Fruit fly (Drosophila melanogaster) whole organism, pupa: Measurements from ENCODE around the gene Odj.

Source experiments
- CG10348 ChIP-seq: fragments of 200-800 bp; sonication (Bioruptor generic); IDR thresholded peaks from 2 replicates; pipeline ENCODE4 v1.3.6; 2022; ENCODE audit warnings: missing biosample characterization, missing genetic modification characterization
- CG12605 ChIP-seq: fragments of 200-800 bp; sonication (Bioruptor generic); IDR thresholded peaks from 2 replicates; pipeline ENCODE4 v1.3.6; 2022; ENCODE audit warnings: missing biosample characterization, missing genetic modification characterization
- CG13204 ChIP-seq: fragments of 200-800 bp; sonication (Bioruptor generic); optimal IDR thresholded peaks from 2 replicates; lab custom pipeline; 2018; ENCODE audit warnings: missing biosample characterization, mild to moderate bottlenecking, missing genetic modification characterization, moderate library complexity
- CG14655 ChIP-seq: fragments of 200-800 bp; sonication (Bioruptor generic); optimal IDR thresholded peaks from 3 replicates; lab custom pipeline; 2017; ENCODE audit warnings: mild to moderate bottlenecking, missing biosample characterization, missing genetic modification reagents, missing genetic modification characterization
- CG15710 ChIP-seq: fragments of 200-800 bp; sonication (Bioruptor generic); optimal IDR thresholded peaks from 2 replicates; lab custom pipeline; 2018; ENCODE audit warnings: missing biosample characterization, mild to moderate bottlenecking, missing genetic modification characterization, moderate library complexity
- CG17806 ChIP-seq: fragments of 200-800 bp; sonication (Bioruptor generic); optimal IDR thresholded peaks from 2 replicates; lab custom pipeline; 2018; ENCODE audit warnings: missing biosample characterization, mild to moderate bottlenecking, missing genetic modification characterization, moderate library complexity
- CG32121 ChIP-seq: fragments of 200-800 bp; sonication (Bioruptor generic); IDR thresholded peaks from 2 replicates; pipeline ENCODE4 v1.3.6; 2022; ENCODE audit warnings: missing biosample characterization, missing genetic modification characterization
- CG34367 ChIP-seq: fragments of 200-800 bp; sonication (Bioruptor generic); optimal IDR thresholded peaks from 2 replicates; lab custom pipeline; 2018; ENCODE audit warnings: missing biosample characterization, mild to moderate bottlenecking, missing genetic modification characterization
- CG4496 ChIP-seq: fragments of 200-800 bp; sonication (Bioruptor generic); IDR thresholded peaks from 3 replicates; pipeline ENCODE4 v1.3.6; 2022; ENCODE audit warnings: missing biosample characterization, missing genetic modification characterization
- CG8159 ChIP-seq: fragments of 200-800 bp; sonication (Bioruptor generic); optimal IDR thresholded peaks from 3 replicates; lab custom pipeline; 2018; ENCODE audit warnings: missing biosample characterization, mild to moderate bottlenecking, missing genetic modification characterization, moderate library complexity
- CG8301 ChIP-seq: fragments of 200-800 bp; sonication (Bioruptor generic); optimal IDR thresholded peaks from 2 replicates; lab custom pipeline; 2018; ENCODE audit warnings: missing biosample characterization, mild to moderate bottlenecking, missing genetic modification characterization
- CG9948 ChIP-seq: fragments of 200-800 bp; sonication (Bioruptor generic); optimal IDR thresholded peaks from 2 replicates; lab custom pipeline; 2018; ENCODE audit warnings: missing biosample characterization, mild to moderate bottlenecking, missing genetic modification characterization, moderate library complexity
- D1 ChIP-seq: fragments of 200-800 bp; sonication (Bioruptor generic); optimal IDR thresholded peaks from 2 replicates; lab custom pipeline; 2018; ENCODE audit warnings: missing biosample characterization, mild to moderate bottlenecking, missing genetic modification characterization, moderate library complexity
- EcR ChIP-seq: fragments of 200-800 bp; sonication (Bioruptor generic); optimal IDR thresholded peaks from 3 replicates; lab custom pipeline; 2019; ENCODE audit warnings: missing biosample characterization, missing genetic modification characterization, mild to moderate bottlenecking, moderate library complexity, missing genetic modification reagents
- Ets98B ChIP-seq: fragments of 200-800 bp; sonication (Bioruptor generic); IDR thresholded peaks from 2 replicates; pipeline ENCODE4 v1.3.6; 2022; ENCODE audit warnings: missing biosample characterization, missing genetic modification characterization
- Pif1A ChIP-seq: fragments of 200-800 bp; sonication (Bioruptor generic); optimal IDR thresholded peaks from 3 replicates; lab custom pipeline; 2016; ENCODE audit warnings: missing biosample characterization, missing genetic modification characterization
- Pif1B ChIP-seq: fragments of 200-800 bp; sonication (Bioruptor generic); optimal IDR thresholded peaks from 3 replicates; lab custom pipeline; 2016; ENCODE audit warnings: missing biosample characterization, missing genetic modification characterization
- Snoo ChIP-seq: fragments of 200-800 bp; sonication (Bioruptor generic); optimal IDR thresholded peaks from 3 replicates; lab custom pipeline; 2017; ENCODE audit warnings: missing biosample characterization, mild to moderate bottlenecking, missing genetic modification characterization, inconsistent platforms
- fd96Ca ChIP-seq: fragments of 200-800 bp; sonication (Bioruptor generic); IDR thresholded peaks from 3 replicates; pipeline ENCODE4 v1.3.6; 2022; ENCODE audit warnings: missing biosample characterization, missing genetic modification characterization
- gl ChIP-seq: fragments of 200-800 bp; sonication (Bioruptor generic); optimal IDR thresholded peaks from 2 replicates; lab custom pipeline; 2018; ENCODE audit warnings: missing biosample characterization, mild to moderate bottlenecking, missing genetic modification characterization
- rn ChIP-seq: fragments of 200-800 bp; sonication (Bioruptor generic); IDR thresholded peaks from 2 replicates; pipeline ENCODE4 v1.3.6; 2022; ENCODE audit warnings: missing biosample characterization, missing genetic modification characterization

Gene Odj

DNA sequence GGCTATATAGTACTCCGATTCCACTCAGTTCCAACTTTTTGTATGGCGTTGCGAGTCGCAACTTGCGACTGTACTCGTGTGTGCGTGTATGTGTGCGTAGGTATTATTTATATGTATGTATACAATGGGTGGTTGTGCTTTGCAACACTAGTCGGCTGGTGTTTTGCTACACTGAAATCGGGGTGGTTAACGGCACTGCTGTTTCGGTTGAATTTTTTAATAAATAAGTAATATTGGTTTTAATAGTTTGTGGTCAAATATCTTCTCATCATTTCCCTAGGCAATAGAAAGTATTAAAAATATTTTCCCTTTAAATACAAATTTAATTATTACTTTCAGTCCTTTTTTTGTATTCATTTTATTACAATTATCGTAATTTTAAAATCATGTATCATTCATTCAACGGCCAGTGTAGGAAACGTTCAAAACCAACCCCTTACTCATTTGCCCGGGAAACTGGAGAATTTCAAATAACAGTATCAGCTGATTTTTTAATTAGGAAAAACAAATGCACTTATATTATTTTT lies 10.7 kb downstream of the Odj start, which contains the start of gene CG7379:
Gene CG7379 (minus strand): TSS at position 94 of the 527 bp plus-strand sequence.
- TF ChIP-seq CG8301 (no peak), CG32121 (GFP tag; lab: Robert Waterston, UW) (0 out of 2 replicates have a peak, but pooled peaks have one; percentile 39), Snoo (tag; lab: Kevin White, UChicago) (peak; percentile 82), EcR (no peak), CG13204 (no peak), CG8159 (tag; lab: Kevin White, UChicago) (peak; percentile 59), Pif1B (GFP tag; lab: Kevin White, UChicago) (peak; percentile 77), D1 (no peak), fd96Ca (peak; percentile 49; the same call in 2 of the 3 replicates), CG12605 (GFP tag; lab: Robert Waterston, UW) (no peak), CG14655 (GFP tag; lab: Kevin White, UChicago) (no peak), Pif1A (no peak), gl (tag; lab: Kevin White, UChicago) (peak; percentile 16), rn (peak; percentile 47; the same call in 1 of the 2 replicates), Ets98B (GFP tag; lab: Robert Waterston, UW) (peak; percentile 56; the same call in 1 of the 2 replicates), CG17806 (tag; lab: Kevin White, UChicago) (peak; percentile 71), CG9948 (tag; lab: Kevin White, UChicago) (peak; percentile 26), CG4496 (GFP tag; lab: Robert Waterston, UW) (peak; percentile 77), CG15710 (tag; lab: Kevin White, UChicago) (peak; percentile 68), CG10348 (GFP tag; lab: Robert Waterston, UW) (no peak), CG34367 (peak; percentile 52)

DNA sequence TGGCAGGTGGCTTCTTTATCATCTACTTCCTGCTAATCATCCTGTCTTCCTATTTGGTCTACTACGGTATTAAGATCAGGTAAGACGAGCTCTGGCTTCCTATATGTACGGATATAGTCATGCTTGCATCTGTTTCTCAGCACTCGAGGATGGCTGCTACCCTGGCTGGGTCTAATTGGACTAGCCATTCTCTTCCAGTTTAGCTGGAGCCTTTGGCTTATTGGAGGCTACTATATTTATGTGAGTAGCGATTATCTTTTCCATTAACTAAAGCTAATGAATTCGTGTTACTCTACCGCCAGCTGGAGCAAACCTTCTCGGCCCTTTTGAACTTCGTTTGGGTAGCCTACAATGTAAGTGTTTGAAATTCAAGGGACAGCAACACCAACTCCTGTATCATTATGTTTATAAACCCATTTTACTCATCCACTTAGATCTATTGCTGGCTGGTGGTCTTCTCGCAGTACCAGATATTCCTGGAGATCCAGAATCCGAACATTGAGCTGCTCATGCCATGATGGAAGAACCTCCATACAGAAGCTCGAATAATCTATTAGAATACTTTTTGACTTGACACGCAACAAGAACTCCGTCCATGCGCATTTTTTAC lies 13.4 kb downstream of the Odj start:
- TF ChIP-seq CG15710 (tag; lab: Kevin White, UChicago) (no peak), Pif1B (GFP tag; lab: Kevin White, UChicago) (no peak)
- TF ChIP-seq, all 21 proteins: peak for 0

DNA sequence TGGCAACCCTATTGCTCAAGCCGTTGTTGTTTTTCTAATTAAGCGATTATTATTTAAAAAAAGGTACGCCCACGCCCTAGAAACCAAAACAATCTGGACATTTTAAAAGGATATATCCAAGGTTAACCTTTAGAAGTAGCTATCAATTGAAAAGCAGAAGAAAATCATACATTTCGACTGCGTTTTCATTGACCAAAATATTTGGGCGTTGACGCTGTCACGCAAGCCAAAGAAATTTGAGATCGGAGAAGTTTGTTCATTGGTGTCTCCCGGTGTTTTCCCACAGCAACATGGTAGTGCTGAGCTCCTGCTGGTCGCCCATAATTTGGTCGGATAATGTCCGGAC lies 14.0 kb downstream of the Odj start, which contains the start of gene pasi1:
Gene pasi1 (plus strand): TSS at position 1 of the 346 bp plus-strand sequence.
- no peak for TF ChIP-seq CG34367
- no peak for TF ChIP-seq CG17806 (tag; lab: Kevin White, UChicago)
- no peak for TF ChIP-seq CG32121 (GFP tag; lab: Robert Waterston, UW)
- TF ChIP-seq rn = no peak
- TF ChIP-seq CG14655 (GFP tag; lab: Kevin White, UChicago) = no peak
- no peak for TF ChIP-seq CG9948 (tag; lab: Kevin White, UChicago)
- TF ChIP-seq CG13204 = no peak
- TF ChIP-seq CG15710 (tag; lab: Kevin White, UChicago) = no peak
- TF ChIP-seq Pif1B (GFP tag; lab: Kevin White, UChicago) = no peak
- no peak for TF ChIP-seq CG8159 (tag; lab: Kevin White, UChicago)
- TF ChIP-seq CG10348 (GFP tag; lab: Robert Waterston, UW) = no peak
- no peak for TF ChIP-seq CG4496 (GFP tag; lab: Robert Waterston, UW)
- no peak for TF ChIP-seq Ets98B (GFP tag; lab: Robert Waterston, UW)
- TF ChIP-seq Pif1A = no peak
- no peak for TF ChIP-seq D1
- no peak for TF ChIP-seq Snoo (tag; lab: Kevin White, UChicago)
- TF ChIP-seq CG8301 = no peak

- peak; percentile 64 for TF ChIP-seq CG14655 (GFP tag; lab: Kevin White, UChicago)
- TF ChIP-seq CG10348 (GFP tag; lab: Robert Waterston, UW) = no peak
- TF ChIP-seq CG9948 (tag; lab: Kevin White, UChicago) = peak; percentile 50
- peak; percentile 89 for TF ChIP-seq CG17806 (tag; lab: Kevin White, UChicago)
- TF ChIP-seq CG13204 = no peak
- TF ChIP-seq rn = peak; percentile 44; the same call in 1 of the 2 replicates
- no peak for TF ChIP-seq D1
- peak; percentile 59 for TF ChIP-seq CG8301
- TF ChIP-seq CG15710 (tag; lab: Kevin White, UChicago) = peak; percentile 61
- peak; percentile 65 for TF ChIP-seq CG8159 (tag; lab: Kevin White, UChicago)
- peak; percentile 72 for TF ChIP-seq Pif1A
- TF ChIP-seq Ets98B (GFP tag; lab: Robert Waterston, UW) = peak; percentile 80
- TF ChIP-seq CG12605 (GFP tag; lab: Robert Waterston, UW) = peak; percentile 59
- peak; percentile 81 for TF ChIP-seq Pif1B (GFP tag; lab: Kevin White, UChicago)
- TF ChIP-seq CG32121 (GFP tag; lab: Robert Waterston, UW) = peak; percentile 70
- peak; percentile 85 for TF ChIP-seq CG4496 (GFP tag; lab: Robert Waterston, UW)
- TF ChIP-seq EcR = no peak
- peak; percentile 12 for TF ChIP-seq gl (tag; lab: Kevin White, UChicago)
- peak; percentile 76 for TF ChIP-seq fd96Ca
- TF ChIP-seq Snoo (tag; lab: Kevin White, UChicago) = peak; percentile 63
- TF ChIP-seq CG34367 = peak; percentile 45
These were observed 14.5 kb downstream of the Odj start, which contains the start of gene CG43102 for dm6 chr3R:17794335-17795074. Gene CG43102, minus strand, starts transcription at chr3R:17794490.

dm6 chr3R:17793287-17793686 lies 15.7 kb downstream of the Odj start:
- TF ChIP-seq CG34367 (no peak), CG32121 (GFP tag; lab: Robert Waterston, UW) (no peak), CG8159 (tag; lab: Kevin White, UChicago) (no peak), CG13204 (no peak), CG14655 (GFP tag; lab: Kevin White, UChicago) (no peak), Pif1A (no peak), CG12605 (GFP tag; lab: Robert Waterston, UW) (no peak), Snoo (tag; lab: Kevin White, UChicago) (no peak), Ets98B (GFP tag; lab: Robert Waterston, UW) (no peak), Pif1B (GFP tag; lab: Kevin White, UChicago) (no peak), rn (no peak), fd96Ca (no peak), CG15710 (tag; lab: Kevin White, UChicago) (no peak)
- TF ChIP-seq, all 21 proteins: peak for 0
